Worm (Caenorhabditis elegans): ENCODE data around the gene srh-244.

DNA sequence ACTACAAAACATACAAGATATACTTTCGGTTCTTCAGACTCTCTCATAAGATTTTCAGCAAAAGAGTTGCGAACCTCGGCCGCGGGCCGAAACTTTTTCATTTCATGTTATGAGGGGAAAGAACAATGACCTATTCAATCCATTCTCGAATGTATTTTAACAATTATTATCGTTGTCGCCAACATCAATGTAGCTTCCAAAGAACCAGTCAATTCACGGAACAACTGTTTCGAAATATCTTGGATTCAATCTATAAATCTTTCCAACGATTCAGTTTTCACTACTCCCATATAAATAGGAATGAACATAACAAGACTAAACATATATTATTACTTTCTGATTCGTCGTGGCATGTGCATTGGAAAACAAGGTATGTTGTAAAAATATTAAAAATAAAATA lies 36.5 kb upstream of the srh-244 start, which contains the start of gene F07G11.1:
- no peak for TF ChIP-seq pha-4 (tag; optimal IDR thresholded peaks at IDR 0.05)
- TF ChIP-seq elt-1 (tag; optimal IDR thresholded peaks at IDR 0.05), result no peak
- TF ChIP-seq ama-1 (optimal IDR thresholded peaks at IDR 0.05), result no peak
- no peak for TF ChIP-seq lin-15B (tag; optimal IDR thresholded peaks at IDR 0.05)
- TF ChIP-seq skn-1 (tag; optimal IDR thresholded peaks at IDR 0.05), result no peak
- TF ChIP-seq zag-1 (tag; optimal IDR thresholded peaks at IDR 0.05), result no peak
- TF ChIP-seq nhr-237 (tag; optimal IDR thresholded peaks at IDR 0.05), result no peak
- TF ChIP-seq ztf-4 (tag; optimal IDR thresholded peaks at IDR 0.05), result no peak

Measured in whole organism, L3 larva.